Fruit fly (Drosophila melanogaster) whole organism, embryonic: ENCODE data around the gene kirre.

ENCODE experiments used
- Antp ChIP-seq: fragments of 200-800 bp; sonication (Bioruptor generic); optimal IDR thresholded peaks from 3 replicates; lab custom pipeline; 2016; ENCODE audit warnings: missing biosample characterization, missing genetic modification characterization
- B-H1 ChIP-seq: fragments of 200-800 bp; sonication (Bioruptor generic); IDR thresholded peaks from 3 replicates; pipeline ENCODE4 v1.3.6; 2022; ENCODE audit warnings: missing biosample characterization, missing genetic modification characterization
- BEAF-32 ChIP-seq: fragments of 200-800 bp; sonication (Bioruptor generic); optimal IDR thresholded peaks from 3 replicates; lab custom pipeline; 2017; ENCODE audit warnings: missing biosample characterization, missing genetic modification characterization, mild to moderate bottlenecking, moderate library complexity, missing genetic modification reagents
- Bgb ChIP-seq: fragments of 200-800 bp; sonication (Bioruptor generic); IDR thresholded peaks from 2 replicates; pipeline ENCODE4 v1.3.6; 2022; ENCODE audit warnings: missing biosample characterization, missing genetic modification characterization; ENCODE audit not compliant: partially characterized antibody
- CG1233 ChIP-seq: fragments of 200-800 bp; sonication (Bioruptor generic); optimal IDR thresholded peaks from 4 replicates; lab custom pipeline; 2018; ENCODE audit warnings: missing biosample characterization, mild to moderate bottlenecking, missing genetic modification characterization
- CG14050 ChIP-seq: fragments of 200-800 bp; sonication (Bioruptor generic); IDR thresholded peaks from 3 replicates; pipeline ENCODE4 v1.3.6; 2022; ENCODE audit warnings: missing biosample characterization, missing genetic modification characterization
- CG17385 ChIP-seq: fragments of 200-800 bp; sonication (Bioruptor generic); optimal IDR thresholded peaks from 3 replicates; lab custom pipeline; 2018; ENCODE audit warnings: missing biosample characterization, mild to moderate bottlenecking, missing genetic modification characterization
- CG17829 ChIP-seq: fragments of 200-800 bp; optimal IDR thresholded peaks from 2 replicates; lab custom pipeline; 2019; ENCODE audit warnings: missing biosample characterization, mild to moderate bottlenecking, missing genetic modification characterization, moderate library complexity
- CG30403 ChIP-seq: fragments of 200-800 bp; sonication (Bioruptor generic); optimal IDR thresholded peaks from 3 replicates; lab custom pipeline; 2016; ENCODE audit warnings: missing biosample characterization, missing genetic modification characterization
- CG31441 ChIP-seq: fragments of 200-800 bp; sonication (Bioruptor generic); IDR thresholded peaks from 2 replicates; pipeline ENCODE4 v1.3.6; 2022; ENCODE audit warnings: missing biosample characterization, missing genetic modification characterization
- CG33213 ChIP-seq: fragments of 200-800 bp; sonication (Bioruptor generic); optimal IDR thresholded peaks from 3 replicates; lab custom pipeline; 2016; ENCODE audit warnings: missing biosample characterization, missing genetic modification characterization
- CG3847 ChIP-seq: fragments of 200-800 bp; sonication (Bioruptor generic); IDR thresholded peaks from 2 replicates; pipeline ENCODE4 v1.3.6; 2022; ENCODE audit warnings: missing biosample characterization, missing genetic modification characterization
- CG6272 ChIP-seq: fragments of 200-800 bp; sonication (Bioruptor generic); IDR thresholded peaks from 2 replicates; pipeline ENCODE4 v1.3.6; 2022; ENCODE audit warnings: missing biosample characterization, missing genetic modification characterization
- CG6765 ChIP-seq: fragments of 200-800 bp; sonication (Bioruptor generic); optimal IDR thresholded peaks from 3 replicates; lab custom pipeline; 2017; ENCODE audit warnings: missing biosample characterization, mild to moderate bottlenecking, missing genetic modification characterization
- CG7357 ChIP-seq: fragments of 200-800 bp; sonication (Bioruptor generic); IDR thresholded peaks from 3 replicates; pipeline ENCODE4 v1.3.6; 2022; ENCODE audit warnings: missing biosample characterization, missing genetic modification characterization
- CG8944 ChIP-seq: fragments of 200-800 bp; sonication (Bioruptor generic); optimal IDR thresholded peaks from 3 replicates; lab custom pipeline; 2016; ENCODE audit warnings: missing biosample characterization, missing genetic modification characterization
- CG9609 ChIP-seq: fragments of 200-800 bp; sonication (Bioruptor generic); optimal IDR thresholded peaks from 3 replicates; lab custom pipeline; 2016; ENCODE audit warnings: missing biosample characterization, missing genetic modification characterization
- CG9797 ChIP-seq: fragments of 200-800 bp; sonication (Bioruptor generic); optimal IDR thresholded peaks from 3 replicates; lab custom pipeline; 2018; ENCODE audit warnings: missing biosample characterization, mild to moderate bottlenecking, missing genetic modification characterization
- CHES-1-like ChIP-seq: fragments of 200-800 bp; sonication (Bioruptor generic); optimal IDR thresholded peaks from 2 replicates; lab custom pipeline; 2016; ENCODE audit warnings: missing biosample characterization, missing genetic modification characterization
- CTCF ChIP-seq: fragments of 200-800 bp; sonication (Bioruptor generic); optimal IDR thresholded peaks from 2 replicates; lab custom pipeline; 2017; ENCODE audit warnings: missing biosample characterization, mild to moderate bottlenecking, missing genetic modification characterization, moderate library complexity
- Dip3 ChIP-seq: fragments of 200-800 bp; sonication (Bioruptor generic); optimal IDR thresholded peaks from 3 replicates; lab custom pipeline; 2016; ENCODE audit warnings: missing biosample characterization, missing genetic modification characterization
- Dll ChIP-seq: fragments of 200-800 bp; sonication (Bioruptor generic); IDR thresholded peaks from 4 replicates; pipeline ENCODE4 v1.3.6; 2022; ENCODE audit warnings: missing biosample characterization, missing genetic modification characterization; ENCODE audit not compliant: partially characterized antibody
- Dp ChIP-seq: fragments of 200-800 bp; sonication (Bioruptor generic); optimal IDR thresholded peaks from 2 replicates; lab custom pipeline; 2018; ENCODE audit warnings: missing biosample characterization, mild to moderate bottlenecking, missing genetic modification characterization, moderate library complexity
- Drgx ChIP-seq: fragments of 200-800 bp; sonication (Bioruptor generic); IDR thresholded peaks from 2 replicates; pipeline ENCODE4 v1.3.6; 2022; ENCODE audit warnings: missing biosample characterization, missing genetic modification characterization
- ERR ChIP-seq: fragments of 200-800 bp; sonication (Bioruptor generic); optimal IDR thresholded peaks from 2 replicates; lab custom pipeline; 2016; ENCODE audit warnings: missing biosample characterization, missing genetic modification characterization
- HLH3B ChIP-seq: fragments of 200-800 bp; sonication (Bioruptor generic); IDR thresholded peaks from 2 replicates; pipeline ENCODE4 v1.3.6; 2022; ENCODE audit warnings: missing biosample characterization, missing genetic modification characterization
- Jarid2 ChIP-seq: fragments of 200-800 bp; sonication (Bioruptor generic); optimal IDR thresholded peaks from 3 replicates; lab custom pipeline; 2017; ENCODE audit warnings: mild to moderate bottlenecking, missing biosample characterization, missing genetic modification reagents, missing genetic modification characterization
- Neu2 ChIP-seq: fragments of 200-800 bp; sonication (Bioruptor generic); optimal IDR thresholded peaks from 3 replicates; lab custom pipeline; 2016; ENCODE audit warnings: missing biosample characterization, missing genetic modification characterization, borderline replicate concordance
- Tbp ChIP-seq: fragments of >200 bp; optimal IDR thresholded peaks from 2 replicates; lab custom pipeline; 2018; ENCODE audit warnings: missing biosample characterization, missing genetic modification characterization
- Xrp1 ChIP-seq: fragments of 200-800 bp; sonication (Bioruptor generic); IDR thresholded peaks from 2 replicates; pipeline ENCODE4 v1.3.6; 2022; ENCODE audit warnings: missing biosample characterization, missing genetic modification characterization
- al ChIP-seq: fragments of 200-800 bp; sonication (Bioruptor generic); IDR thresholded peaks from 2 replicates; pipeline ENCODE4 v1.3.6; 2022; ENCODE audit warnings: missing biosample characterization, missing genetic modification characterization
- aop ChIP-seq: fragments of 200-800 bp; sonication (Bioruptor generic); IDR thresholded peaks from 2 replicates; pipeline ENCODE4 v1.3.6; 2022; ENCODE audit warnings: missing biosample characterization, missing genetic modification characterization
- br ChIP-seq: fragments of >200 bp; optimal IDR thresholded peaks from 2 replicates; lab custom pipeline; 2017
- ci ChIP-seq: fragments of 200-800 bp; sonication (Bioruptor generic); IDR thresholded peaks from 3 replicates; pipeline ENCODE4 v1.3.6; 2022; ENCODE audit warnings: missing biosample characterization, missing genetic modification characterization
- corto ChIP-seq: fragments of 200-800 bp; sonication (Bioruptor generic); optimal IDR thresholded peaks from 2 replicates; lab custom pipeline; 2016; ENCODE audit warnings: missing biosample characterization, mild to moderate bottlenecking, missing genetic modification characterization, moderate library complexity
- cwo ChIP-seq: fragments of 200-800 bp; sonication (Bioruptor generic); optimal IDR thresholded peaks from 3 replicates; lab custom pipeline; 2017; ENCODE audit warnings: missing biosample characterization, missing genetic modification characterization, mild to moderate bottlenecking, moderate library complexity, missing genetic modification reagents
- dmrt11E ChIP-seq: fragments of 200-800 bp; sonication (Bioruptor generic); optimal IDR thresholded peaks from 3 replicates; lab custom pipeline; 2018; ENCODE audit warnings: missing biosample characterization, mild to moderate bottlenecking, missing genetic modification characterization, moderate library complexity
- ftz-f1 ChIP-seq: fragments of 200-800 bp; sonication (Bioruptor generic); optimal IDR thresholded peaks from 2 replicates; lab custom pipeline; 2016; ENCODE audit warnings: missing biosample characterization, missing genetic modification characterization
- gsb-n ChIP-seq: fragments of 200-800 bp; sonication (Bioruptor generic); optimal IDR thresholded peaks from 3 replicates; lab custom pipeline; 2018; ENCODE audit warnings: missing biosample characterization, mild to moderate bottlenecking, missing genetic modification characterization
- ind ChIP-seq: fragments of 200-800 bp; sonication (Bioruptor generic); optimal IDR thresholded peaks from 3 replicates; lab custom pipeline; 2016; ENCODE audit warnings: missing biosample characterization, missing genetic modification characterization
- kah ChIP-seq: fragments of 200-800 bp; sonication (Bioruptor generic); optimal IDR thresholded peaks from 2 replicates; lab custom pipeline; 2018; ENCODE audit warnings: missing biosample characterization, mild to moderate bottlenecking, missing genetic modification characterization
- lilli ChIP-seq: fragments of 200-800 bp; sonication (Bioruptor generic); optimal IDR thresholded peaks from 3 replicates; lab custom pipeline; 2016; ENCODE audit warnings: missing biosample characterization, missing genetic modification characterization
- mirr ChIP-seq: fragments of 200-800 bp; sonication (Bioruptor generic); optimal IDR thresholded peaks from 3 replicates; lab custom pipeline; 2018; ENCODE audit warnings: missing biosample characterization, mild to moderate bottlenecking, missing genetic modification characterization
- nau ChIP-seq: fragments of 200-800 bp; sonication (Bioruptor generic); optimal IDR thresholded peaks from 3 replicates; lab custom pipeline; 2017; ENCODE audit warnings: missing biosample characterization, mild to moderate bottlenecking, missing genetic modification characterization, missing genetic modification reagents
- nom ChIP-seq: fragments of 200-800 bp; sonication (Bioruptor generic); optimal IDR thresholded peaks from 2 replicates; lab custom pipeline; 2017; ENCODE audit warnings: missing biosample characterization, missing genetic modification characterization, mild to moderate bottlenecking, moderate library complexity, missing genetic modification reagents
- pzg ChIP-seq: fragments of 200-800 bp; sonication (Bioruptor generic); optimal IDR thresholded peaks from 3 replicates; lab custom pipeline; 2018; ENCODE audit warnings: missing biosample characterization, mild to moderate bottlenecking, missing genetic modification characterization, moderate library complexity
- row ChIP-seq: fragments of 200-800 bp; sonication (Bioruptor generic); IDR thresholded peaks from 3 replicates; pipeline ENCODE4 v1.3.6; 2022; ENCODE audit warnings: missing biosample characterization, missing genetic modification characterization
- slp2 ChIP-seq: fragments of 200-800 bp; sonication (Bioruptor generic); optimal IDR thresholded peaks from 2 replicates; lab custom pipeline; 2016; ENCODE audit warnings: missing biosample characterization, missing genetic modification characterization
- so ChIP-seq: fragments of 200-800 bp; sonication (Bioruptor generic); IDR thresholded peaks from 3 replicates; pipeline ENCODE4 v1.3.6; 2022; ENCODE audit warnings: missing biosample characterization, missing genetic modification characterization
- stwl ChIP-seq: fragments of 200-800 bp; sonication (Bioruptor generic); optimal IDR thresholded peaks from 3 replicates; lab custom pipeline; 2018; ENCODE audit warnings: missing biosample characterization, mild to moderate bottlenecking, missing genetic modification characterization, moderate library complexity
- tin ChIP-seq: fragments of 200-800 bp; sonication (Bioruptor generic); optimal IDR thresholded peaks from 3 replicates; lab custom pipeline; 2016; ENCODE audit warnings: missing biosample characterization, missing genetic modification characterization
- tna ChIP-seq: fragments of 200-800 bp; sonication (Bioruptor generic); IDR thresholded peaks from 2 replicates; pipeline ENCODE4 v1.3.6; 2022; ENCODE audit warnings: missing biosample characterization, missing genetic modification characterization; ENCODE audit not compliant: partially characterized antibody
- zfh2 ChIP-seq: fragments of 200-800 bp; sonication (Bioruptor generic); optimal IDR thresholded peaks from 2 replicates; lab custom pipeline; 2016; ENCODE audit warnings: missing biosample characterization, missing genetic modification characterization

kirre gene

DNA sequence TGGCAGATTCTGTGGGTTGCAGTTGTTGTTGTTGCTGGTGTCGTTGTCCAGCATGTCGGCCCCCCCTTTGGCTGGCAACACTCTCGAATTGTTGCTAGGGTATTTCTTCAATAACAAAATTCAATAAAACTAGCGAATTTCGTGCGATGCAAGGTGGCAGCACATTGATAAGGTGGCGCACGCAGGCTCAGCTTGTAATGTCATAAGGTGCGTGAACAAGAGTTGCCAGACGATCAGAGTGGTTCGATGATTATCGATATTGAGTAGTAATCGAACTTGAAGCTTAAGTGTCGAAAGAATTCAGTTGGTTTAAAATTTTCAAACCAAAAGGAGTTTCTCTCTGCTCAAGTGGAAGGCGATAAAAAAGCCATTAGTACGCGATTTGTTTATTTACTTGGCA is 20.1 kb upstream of the kirre start, which contains the start of gene CG2701 (continued):
- TF ChIP-seq ci: 0 out of 3 replicates have a peak, but pooled peaks have one; percentile 17
- no peak for TF ChIP-seq gsb-n (tag; lab: Kevin White, UChicago)
- TF ChIP-seq HLH3B (GFP tag; lab: Robert Waterston, UW): no peak
- TF ChIP-seq corto: no peak
- no peak for TF ChIP-seq CG17385 (GFP tag; lab: Kevin White, UChicago)
- TF ChIP-seq nau: no peak
- no peak for TF ChIP-seq CG6765 (GFP tag; lab: Kevin White, UChicago)
- peak; percentile 41; the same call in 1 of the 2 replicates for TF ChIP-seq CG3847 (GFP tag; lab: Robert Waterston, UW)
- peak; percentile 44 for TF ChIP-seq Antp (GFP tag; lab: Kevin White, UChicago)
- TF ChIP-seq Jarid2 (GFP tag; lab: Kevin White, UChicago): no peak
- peak; percentile 71 for TF ChIP-seq Dll
- TF ChIP-seq CG33213 (GFP tag; lab: Kevin White, UChicago): no peak
- TF ChIP-seq mirr (GFP tag; lab: Kevin White, UChicago): peak; percentile 24
- no peak for TF ChIP-seq br
- peak; percentile 36 for TF ChIP-seq tin (GFP tag; lab: Kevin White, UChicago)
- no peak for TF ChIP-seq CG30403 (GFP tag; lab: Kevin White, UChicago)
- no peak for TF ChIP-seq CG31441 (GFP tag; lab: Robert Waterston, UW)
- peak; percentile 33 for TF ChIP-seq CHES-1-like (GFP tag; lab: Kevin White, UChicago)
- TF ChIP-seq BEAF-32 (GFP tag; lab: Kevin White, UChicago): peak; percentile 74
- peak; percentile 6 for TF ChIP-seq ERR (GFP tag; lab: Kevin White, UChicago)
- no peak for TF ChIP-seq al (GFP tag; lab: Robert Waterston, UW)
- no peak for TF ChIP-seq slp2 (GFP tag; lab: Kevin White, UChicago)
- no peak for TF ChIP-seq CG7357
- TF ChIP-seq CG8944 (GFP tag; lab: Kevin White, UChicago): peak; percentile 24
- TF ChIP-seq CTCF: peak; percentile 2
- TF ChIP-seq kah (GFP tag; lab: Kevin White, UChicago): no peak
- TF ChIP-seq cwo: no peak
- TF ChIP-seq Dip3: peak; percentile 24
- peak; percentile 86 for TF ChIP-seq Bgb (GFP tag; lab: Robert Waterston, UW)
- TF ChIP-seq CG9797: peak; percentile 8
- TF ChIP-seq Xrp1: peak; percentile 17; the same call in 1 of the 2 replicates
- no peak for TF ChIP-seq CG14050 (GFP tag; lab: Robert Waterston, UW)
- no peak for TF ChIP-seq B-H1 (GFP tag; lab: Robert Waterston, UW)
- peak; percentile 30 for TF ChIP-seq lilli
- peak; percentile 36 for TF ChIP-seq zfh2 (GFP tag; lab: Kevin White, UChicago)
- TF ChIP-seq ftz-f1 (GFP tag; lab: Kevin White, UChicago): no peak
- TF ChIP-seq nom: no peak
- TF ChIP-seq CG9609 (GFP tag; lab: Kevin White, UChicago): peak; percentile 18
- no peak for TF ChIP-seq Tbp (GFP tag; lab: Kevin White, UChicago)
- no peak for TF ChIP-seq aop (GFP tag; lab: Robert Waterston, UW)
- TF ChIP-seq tna: peak; percentile 65; the same call in 1 of the 2 replicates
- TF ChIP-seq dmrt11E (tag; lab: Kevin White, UChicago): no peak
- TF ChIP-seq row: peak; percentile 65
- TF ChIP-seq CG1233 (GFP tag; lab: Kevin White, UChicago): no peak
- TF ChIP-seq pzg: peak; percentile 85
- TF ChIP-seq CG17829: peak; percentile 7
- TF ChIP-seq CG6272: no peak
- TF ChIP-seq so (GFP tag; lab: Robert Waterston, UW): no peak
- TF ChIP-seq stwl (tag; lab: Kevin White, UChicago): peak; percentile 80
- TF ChIP-seq Dp (GFP tag; lab: Kevin White, UChicago): peak; percentile 69
- no peak for TF ChIP-seq Drgx (GFP tag; lab: Robert Waterston, UW)
- TF ChIP-seq ind (GFP tag; lab: Kevin White, UChicago): peak; percentile 21
- TF ChIP-seq Neu2 (GFP tag; lab: Kevin White, UChicago): peak; percentile 78
